Worm (Caenorhabditis elegans): ENCODE results near the gene gip-1.

ce11 chrIII:2371864-2372263 lies 24.5 kb downstream of the gip-1 start, which contains the start of gene H04J21.1:
- TF ChIP-seq unc-62 (GFP tag; optimal IDR thresholded peaks at IDR 0.05) (no peak), lin-39 (tag; optimal IDR thresholded peaks at IDR 0.05) (no peak), aly-2 (tag; optimal IDR thresholded peaks at IDR 0.05) (no peak), nhr-77 (tag; optimal IDR thresholded peaks at IDR 0.05) (no peak), nhr-11 (tag; optimal IDR thresholded peaks at IDR 0.05) (no peak), lsy-2 (tag; optimal IDR thresholded peaks at IDR 0.05) (no peak), ZK546.5 (tag; optimal IDR thresholded peaks at IDR 0.05) (no peak)

All from whole organism, L2 larva.